Fruit fly (Drosophila melanogaster): ENCODE results near the gene CG12170.
A peak's percentile ranks its signal among the peaks of the same experiment; 100 is the strongest.

Gene CG12170

dm6 chr3R:5601044-5601523, 36.0 kb upstream of the CG12170 start, which contains the start of the genes kra and SecS (continued):
- TF ChIP-seq ttk (GFP tag; IDR thresholded peaks at IDR 0.05) (no peak), CG10654 (GFP tag; optimal IDR thresholded peaks at IDR 0.05) (peak; percentile 62), tup (GFP tag; optimal IDR thresholded peaks at IDR 0.05) (peak; percentile 56), stwl (tag; optimal IDR thresholded peaks at IDR 0.05) (peak; percentile 86), Fer2 (tag; optimal IDR thresholded peaks at IDR 0.05) (peak; percentile 60), peb (GFP tag; IDR thresholded peaks at IDR 0.05) (no peak), dmrt11E (tag; optimal IDR thresholded peaks at IDR 0.05) (peak; percentile 56), Ets97D (GFP tag; optimal IDR thresholded peaks at IDR 0.05) (peak; percentile 92), CG1603 (tag; optimal IDR thresholded peaks at IDR 0.05) (peak; percentile 86), lov (optimal IDR thresholded peaks at IDR 0.05) (no peak), lov (GFP tag; IDR thresholded peaks at IDR 0.05) (no peak), eyg (GFP tag; optimal IDR thresholded peaks at IDR 0.05) (no peak), Six4 (GFP tag; optimal IDR thresholded peaks at IDR 0.05) (peak; percentile 30), CG12299 (tag; optimal IDR thresholded peaks at IDR 0.05) (peak; percentile 43), CG7556 (GFP tag; optimal IDR thresholded peaks at IDR 0.05) (peak; percentile 62), Hr3 (GFP tag; optimal IDR thresholded peaks at IDR 0.05) (peak; percentile 66), Xbp1 (GFP tag; optimal IDR thresholded peaks at IDR 0.05) (peak; percentile 79), Bteb2 (GFP tag; optimal IDR thresholded peaks at IDR 0.05) (peak; percentile 29), CG18262 (tag; optimal IDR thresholded peaks at IDR 0.05) (peak; percentile 27), esg (GFP tag; conservative IDR thresholded peaks at IDR 0.05) (no peak), CG3281 (GFP tag; optimal IDR thresholded peaks at IDR 0.05) (peak; percentile 62), ftz-f1 (GFP tag; optimal IDR thresholded peaks at IDR 0.05) (peak; percentile 19), gce (GFP tag; IDR thresholded peaks at IDR 0.05) (no peak), CG17359 (tag; optimal IDR thresholded peaks at IDR 0.05) (peak; percentile 34), Hr51 (GFP tag; optimal IDR thresholded peaks at IDR 0.05) (peak; percentile 72 to 77), Sry-β (GFP tag; optimal IDR thresholded peaks at IDR 0.05) (peak; percentile 16), lbe (GFP tag; optimal IDR thresholded peaks at IDR 0.05) (peak; percentile 47), ewg (GFP tag; optimal IDR thresholded peaks at IDR 0.05) (peak; percentile 67), Dip2 (GFP tag; IDR thresholded peaks at IDR 0.05) (no peak), CG10462 (GFP tag; optimal IDR thresholded peaks at IDR 0.05) (peak; percentile 26), Sox100B (GFP tag; optimal IDR thresholded peaks at IDR 0.05) (peak; percentile 71), nmo (GFP tag; optimal IDR thresholded peaks at IDR 0.05) (peak; percentile 75), CG9727 (GFP tag; optimal IDR thresholded peaks at IDR 0.05) (peak; percentile 48), CG15269 (tag; optimal IDR thresholded peaks at IDR 0.05) (peak; percentile 54), dimm (GFP tag; IDR thresholded peaks at IDR 0.05) (no peak), gfzf (GFP tag; optimal IDR thresholded peaks at IDR 0.05) (peak; percentile 95), YL-1 (GFP tag; optimal IDR thresholded peaks at IDR 0.05) (peak; percentile 77), CG17385 (GFP tag; optimal IDR thresholded peaks at IDR 0.05) (peak; percentile 48), CG1602 (GFP tag; optimal IDR thresholded peaks at IDR 0.05) (peak; percentile 53), unpg (GFP tag; optimal IDR thresholded peaks at IDR 0.05) (peak; percentile 62), Myb (GFP tag; optimal IDR thresholded peaks at IDR 0.05) (peak; percentile 80), CG16815 (GFP tag; optimal IDR thresholded peaks at IDR 0.05) (peak; percentile 23), CG7987 (GFP tag; optimal IDR thresholded peaks at IDR 0.05) (peak; percentile 57), fu2 (GFP tag; optimal IDR thresholded peaks at IDR 0.05) (no peak), CG13424 (tag; optimal IDR thresholded peaks at IDR 0.05) (peak; percentile 77), CG14667 (GFP tag; IDR thresholded peaks at IDR 0.05) (no peak), nau (GFP tag; optimal IDR thresholded peaks at IDR 0.05) (no peak), CG7786 (GFP tag; optimal IDR thresholded peaks at IDR 0.05) (peak; percentile 42), CG18619 (GFP tag; optimal IDR thresholded peaks at IDR 0.05) (peak; percentile 51), Side (GFP tag; optimal IDR thresholded peaks at IDR 0.05) (peak; percentile 47), disco-r (GFP tag; optimal IDR thresholded peaks at IDR 0.05) (no peak)
